Fruit fly (Drosophila melanogaster) whole organism: ENCODE data around the gene CG1638.

Experiments
- CG8478 ChIP-seq: fragments of >200 bp; optimal IDR thresholded peaks from 2 replicates; lab custom pipeline; 2018; ENCODE audit warnings: inconsistent platforms
- EcR ChIP-seq, 2 experiments: fragments of >200 bp; optimal IDR thresholded peaks; 2 replicates each; lab custom pipeline; 2017; ENCODE audit warnings: missing biosample characterization in 2 of 2, missing genetic modification characterization in 2 of 2, missing genetic modification reagents in 2 of 2
- pan ChIP-seq: fragments of >200 bp; optimal IDR thresholded peaks from 2 replicates; lab custom pipeline; 2017

DNA sequence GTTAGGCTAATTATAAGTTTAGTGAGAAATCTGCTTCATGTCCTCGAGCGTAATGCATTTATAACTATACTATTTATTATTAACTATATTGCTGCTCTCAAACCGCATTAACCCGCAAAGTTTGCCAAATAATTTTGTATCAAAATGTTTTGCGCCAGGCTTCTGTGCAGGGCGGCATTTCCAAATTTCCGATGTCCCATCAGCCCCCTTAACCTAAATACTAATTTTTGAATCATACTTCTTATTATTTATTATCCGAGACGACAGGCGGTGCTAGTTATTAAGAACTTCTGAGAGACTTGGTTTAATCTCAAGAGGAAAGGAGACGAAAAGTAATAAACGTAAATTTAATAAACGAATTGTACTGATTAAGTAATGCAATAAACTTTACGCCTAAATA, 24.6 kb upstream of the CG1638 start:
- TF ChIP-seq CG8478 (lab: Kevin White, UChicago): no peak
- no peak for TF ChIP-seq pan (lab: Kevin White, UChicago)
- TF ChIP-seq EcR (GFP tag; optimal IDR thresholded peaks at IDR 0.05; lab: Kevin White, UChicago): no peak
